Worm (Caenorhabditis elegans) whole organism, early embryonic: Measurements from ENCODE around the gene enee-1.

ENCODE experiments used
- ama-1 ChIP-seq: fragments of 150-350 bp; optimal IDR thresholded peaks from 2 replicates; lab custom pipeline; 2014
- flt-1 ChIP-seq: fragments of 200-800 bp; sonication (Bioruptor generic); IDR thresholded peaks from 2 replicates; pipeline ENCODE4 v1.3.6; 2022; ENCODE audit warnings: missing genetic modification characterization, missing compliant biosample characterization
- pes-1 ChIP-seq: fragments of 200-800 bp; sonication (Bioruptor generic); IDR thresholded peaks from 2 replicates; pipeline ENCODE4 v1.3.6; 2022; ENCODE audit warnings: missing genetic modification reagents, missing genetic modification characterization, missing compliant biosample characterization
- scrt-1 ChIP-seq: fragments of 200-800 bp; sonication (Bioruptor generic); IDR thresholded peaks from 2 replicates; pipeline ENCODE4 v1.3.6; 2022; ENCODE audit warnings: missing genetic modification characterization, missing compliant biosample characterization
- sea-1 ChIP-seq: fragments of 200-800 bp; sonication (Bioruptor generic); conservative IDR thresholded peaks from 2 replicates; pipeline ENCODE4 v1.3.6; 2022; ENCODE audit warnings: missing genetic modification characterization, missing compliant biosample characterization
- tra-4 ChIP-seq: sonication (generic microtip); optimal IDR thresholded peaks from 2 replicates; lab custom pipeline; 2017; ENCODE audit warnings: missing genetic modification characterization, missing compliant biosample characterization

DNA sequence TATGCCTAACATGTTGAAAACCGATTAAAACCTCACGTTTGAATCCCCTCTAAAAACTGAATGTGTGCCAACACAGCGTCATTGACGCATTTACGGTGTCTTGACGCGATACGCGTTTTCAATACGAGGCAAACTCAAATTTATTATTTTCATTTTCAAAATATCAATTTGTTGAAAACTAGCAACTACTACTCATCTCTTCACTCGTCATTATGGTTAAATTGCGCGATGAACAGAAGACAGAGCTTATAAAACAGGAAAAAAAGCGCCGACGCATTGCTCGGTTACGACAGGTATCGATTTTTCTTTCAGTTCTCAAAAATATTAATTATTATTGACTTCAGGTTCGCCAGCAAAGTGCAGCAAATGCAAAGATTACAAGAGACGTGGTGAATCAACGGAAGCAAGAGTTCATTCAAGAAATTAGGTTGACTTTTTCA lies at the start of gene enee-1:
- TF ChIP-seq tra-4, result no peak
- TF ChIP-seq flt-1 (GFP tag; lab: Robert Waterston, UW), result no peak
- no peak for TF ChIP-seq pes-1 (GFP tag; lab: Robert Waterston, UW)
- TF ChIP-seq ama-1 (lab: Kevin White, UChicago), result no peak
- TF ChIP-seq sea-1 (GFP tag; lab: Robert Waterston, UW), result no peak
- no peak for TF ChIP-seq scrt-1 (GFP tag; lab: Robert Waterston, UW)
